Fruit fly (Drosophila melanogaster): ENCODE data around the gene Ets21C.

The Ets21C gene

dm6 chr2L:544444-545179 is 8.1 kb downstream of the Ets21C start, which contains the start of the genes Spp and nAChRbeta3 (continued):
- TF ChIP-seq CG13296 (GFP tag; optimal IDR thresholded peaks at IDR 0.05): no peak
- no peak for TF ChIP-seq pum (GFP tag; optimal IDR thresholded peaks at IDR 0.05)
- TF ChIP-seq gfzf (GFP tag; optimal IDR thresholded peaks at IDR 0.05): peak; percentile 79
- no peak for TF ChIP-seq CG7928 (GFP tag; optimal IDR thresholded peaks at IDR 0.05)
- no peak for TF ChIP-seq kah (GFP tag; optimal IDR thresholded peaks at IDR 0.05)
- TF ChIP-seq CkIIα-i1 (GFP tag; IDR thresholded peaks at IDR 0.05): no peak
- no peak for TF ChIP-seq CG6683 (GFP tag; optimal IDR thresholded peaks at IDR 0.05)
- TF ChIP-seq h (optimal IDR thresholded peaks at IDR 0.05): no peak
- TF ChIP-seq CG2199 (GFP tag; IDR thresholded peaks at IDR 0.05): no peak
- TF ChIP-seq Med (GFP tag): peak; percentile 76
- TF ChIP-seq cas (GFP tag; IDR thresholded peaks at IDR 0.05): no peak
- no peak for TF ChIP-seq salm (tag; optimal IDR thresholded peaks at IDR 0.05)
- TF ChIP-seq slou (GFP tag; optimal IDR thresholded peaks at IDR 0.05): no peak
- TF ChIP-seq Meics (GFP tag; optimal IDR thresholded peaks at IDR 0.05): no peak
- no peak for TF ChIP-seq CG10431 (GFP tag; optimal IDR thresholded peaks at IDR 0.05)
- TF ChIP-seq lov (optimal IDR thresholded peaks at IDR 0.05): no peak
- no peak for TF ChIP-seq lov (GFP tag; IDR thresholded peaks at IDR 0.05)
- 0 out of 2 replicates have a peak, but pooled peaks have one; percentile 27 for TF ChIP-seq CG32532 (GFP tag; IDR thresholded peaks at IDR 0.05)
- no peak for TF ChIP-seq tio (GFP tag; optimal IDR thresholded peaks at IDR 0.05)
- no peak for TF ChIP-seq CG4424 (GFP tag; optimal IDR thresholded peaks at IDR 0.05)
- TF ChIP-seq CG30403 (GFP tag; optimal IDR thresholded peaks at IDR 0.05): no peak
- no peak for TF ChIP-seq Ets65A (GFP tag)
- no peak for TF ChIP-seq gt (GFP tag; IDR thresholded peaks at IDR 0.05)
- TF ChIP-seq CG8089 (GFP tag; optimal IDR thresholded peaks at IDR 0.05): no peak
- no peak for TF ChIP-seq CG5245 (GFP tag; optimal IDR thresholded peaks at IDR 0.05)
- TF ChIP-seq crc (GFP tag; optimal IDR thresholded peaks at IDR 0.05): no peak
- no peak for TF ChIP-seq CG16815 (GFP tag; optimal IDR thresholded peaks at IDR 0.05)
- TF ChIP-seq Blimp-1 (GFP tag; optimal IDR thresholded peaks at IDR 0.05): no peak
- no peak for TF ChIP-seq Hr3 (GFP tag; optimal IDR thresholded peaks at IDR 0.05)
- TF ChIP-seq CG3065 (GFP tag; optimal IDR thresholded peaks at IDR 0.05): no peak
- no peak for TF ChIP-seq Pdp1 (GFP tag; optimal IDR thresholded peaks at IDR 0.05)
- TF ChIP-seq gem (tag; optimal IDR thresholded peaks at IDR 0.05): no peak
- no peak for TF ChIP-seq tgo (GFP tag; IDR thresholded peaks at IDR 0.05)
- TF ChIP-seq Chrac-16 (GFP tag; optimal IDR thresholded peaks at IDR 0.05): no peak
- TF ChIP-seq CG11695 (GFP tag; IDR thresholded peaks at IDR 0.05): no peak
- TF ChIP-seq CG12942 (GFP tag; optimal IDR thresholded peaks at IDR 0.05): no peak
- TF ChIP-seq chif (GFP tag; optimal IDR thresholded peaks at IDR 0.05): no peak
- no peak for TF ChIP-seq CG18011 (GFP tag; optimal IDR thresholded peaks at IDR 0.05)
- no peak for TF ChIP-seq fd64A (GFP tag; optimal IDR thresholded peaks at IDR 0.05)
- TF ChIP-seq CG4820 (GFP tag; optimal IDR thresholded peaks at IDR 0.05): no peak
- TF ChIP-seq cad (GFP tag; optimal IDR thresholded peaks at IDR 0.05): no peak
- no peak for TF ChIP-seq kay (GFP tag; optimal IDR thresholded peaks at IDR 0.05)
- no peak for TF ChIP-seq Optix (GFP tag; IDR thresholded peaks at IDR 0.05)
- no peak for TF ChIP-seq wek (GFP tag; optimal IDR thresholded peaks at IDR 0.05)
- no peak for TF ChIP-seq mam (GFP tag; optimal IDR thresholded peaks at IDR 0.05)
- no peak for TF ChIP-seq Kr (GFP tag; optimal IDR thresholded peaks at IDR 0.05)
- no peak for TF ChIP-seq br (optimal IDR thresholded peaks at IDR 0.05)
- no peak for TF ChIP-seq CG13894 (tag; optimal IDR thresholded peaks at IDR 0.05)
- TF ChIP-seq jigr1 (GFP tag; IDR thresholded peaks at IDR 0.05): no peak
- TF ChIP-seq sd (tag; optimal IDR thresholded peaks at IDR 0.05): no peak
- no peak for TF ChIP-seq Asciz (GFP tag; optimal IDR thresholded peaks at IDR 0.05)
- no peak for TF ChIP-seq CG10267 (tag; optimal IDR thresholded peaks at IDR 0.05)

All from whole organism, embryonic.